Fruit fly (Drosophila melanogaster) whole organism, embryonic: ENCODE results near the gene CG9338.

ENCODE experiments used
- CG10267 ChIP-seq: fragments of 200-800 bp; sonication (Bioruptor generic); optimal IDR thresholded peaks from 2 replicates; lab custom pipeline; 2018; ENCODE audit warnings: missing biosample characterization, mild to moderate bottlenecking, missing genetic modification characterization, moderate library complexity
- CG10543 ChIP-seq: fragments of 200-800 bp; sonication (Bioruptor generic); optimal IDR thresholded peaks from 3 replicates; lab custom pipeline; 2017; ENCODE audit warnings: missing biosample characterization, mild to moderate bottlenecking, missing genetic modification characterization, moderate library complexity
- CG10959 ChIP-seq: fragments of 200-800 bp; sonication (Bioruptor generic); IDR thresholded peaks from 2 replicates; pipeline ENCODE4 v1.3.6; 2022; ENCODE audit warnings: missing biosample characterization, missing genetic modification characterization
- CG12219 ChIP-seq: fragments of 200-800 bp; sonication (Bioruptor generic); optimal IDR thresholded peaks from 3 replicates; lab custom pipeline; 2018; ENCODE audit warnings: missing biosample characterization, mild to moderate bottlenecking, missing genetic modification characterization
- CG12236 ChIP-seq: fragments of 200-800 bp; sonication (Bioruptor generic); optimal IDR thresholded peaks from 2 replicates; lab custom pipeline; 2016; ENCODE audit warnings: missing biosample characterization, missing genetic modification characterization
- CG12299 ChIP-seq: fragments of 200-800 bp; sonication (Bioruptor generic); optimal IDR thresholded peaks from 2 replicates; lab custom pipeline; 2018; ENCODE audit warnings: missing biosample characterization, mild to moderate bottlenecking, missing genetic modification characterization
- CG13775 ChIP-seq: fragments of 200-800 bp; sonication (Bioruptor generic); optimal IDR thresholded peaks from 3 replicates; lab custom pipeline; 2017; ENCODE audit warnings: missing biosample characterization, mild to moderate bottlenecking, missing genetic modification characterization
- CG14710 ChIP-seq: fragments of 200-800 bp; sonication (Bioruptor generic); optimal IDR thresholded peaks from 3 replicates; lab custom pipeline; 2019; ENCODE audit warnings: missing biosample characterization, mild to moderate bottlenecking, missing genetic modification characterization, moderate library complexity
- CG15269 ChIP-seq: fragments of 200-800 bp; sonication (Bioruptor generic); optimal IDR thresholded peaks from 2 replicates; lab custom pipeline; 2018; ENCODE audit warnings: missing biosample characterization, mild to moderate bottlenecking, missing genetic modification characterization, moderate library complexity
- CG1647 ChIP-seq: fragments of 200-800 bp; sonication (Bioruptor generic); optimal IDR thresholded peaks from 3 replicates; lab custom pipeline; 2016; ENCODE audit warnings: missing biosample characterization, missing genetic modification characterization
- CG18262 ChIP-seq: fragments of 200-800 bp; optimal IDR thresholded peaks from 3 replicates; lab custom pipeline; 2019; ENCODE audit warnings: missing biosample characterization, mild to moderate bottlenecking, missing genetic modification characterization, moderate library complexity
- CG2202 ChIP-seq: fragments of 200-800 bp; sonication (Bioruptor generic); optimal IDR thresholded peaks from 2 replicates; lab custom pipeline; 2018; ENCODE audit warnings: missing biosample characterization, mild to moderate bottlenecking, missing genetic modification characterization
- CG2712 ChIP-seq: fragments of 200-800 bp; optimal IDR thresholded peaks from 3 replicates; lab custom pipeline; 2019; ENCODE audit warnings: missing biosample characterization, mild to moderate bottlenecking, missing genetic modification characterization, moderate library complexity
- CG32767 ChIP-seq: fragments of 200-800 bp; sonication (Bioruptor generic); IDR thresholded peaks from 2 replicates; pipeline ENCODE4 v1.3.6; 2022; ENCODE audit warnings: missing biosample characterization, missing genetic modification characterization
- CG6765 ChIP-seq: fragments of 200-800 bp; sonication (Bioruptor generic); optimal IDR thresholded peaks from 3 replicates; lab custom pipeline; 2017; ENCODE audit warnings: missing biosample characterization, mild to moderate bottlenecking, missing genetic modification characterization
- CG7271 ChIP-seq: fragments of 200-800 bp; sonication (Bioruptor generic); optimal IDR thresholded peaks from 2 replicates; lab custom pipeline; 2018; ENCODE audit warnings: missing biosample characterization, mild to moderate bottlenecking, missing genetic modification characterization, moderate library complexity
- CG8089 ChIP-seq: fragments of 200-800 bp; sonication (Bioruptor generic); optimal IDR thresholded peaks from 3 replicates; lab custom pipeline; 2016; ENCODE audit warnings: missing biosample characterization, missing genetic modification characterization
- CG8924 ChIP-seq: fragments of 200-800 bp; optimal IDR thresholded peaks from 3 replicates; lab custom pipeline; 2019; ENCODE audit warnings: missing biosample characterization, mild to moderate bottlenecking, missing genetic modification characterization, moderate library complexity
- CG9876 ChIP-seq: fragments of 200-800 bp; sonication (Bioruptor generic); optimal IDR thresholded peaks from 2 replicates; lab custom pipeline; 2016; ENCODE audit warnings: missing biosample characterization, missing genetic modification characterization
- D ChIP-seq, 2 experiments: fragments of 200-800 bp in 1 of 2; fragments of >200 bp in 1 of 2; sonication (Bioruptor generic) in 1 of 2; optimal IDR thresholded peaks; 2 replicates in 1 of 2; 3 replicates in 1 of 2; lab custom pipeline; 2017; ENCODE audit warnings: mild to moderate bottlenecking in 1 of 2, missing biosample characterization in 1 of 2, missing genetic modification characterization in 1 of 2, missing genetic modification reagents in 1 of 2
- D19A ChIP-seq: fragments of 200-800 bp; optimal IDR thresholded peaks from 3 replicates; lab custom pipeline; 2019; ENCODE audit warnings: missing biosample characterization, mild to moderate bottlenecking, missing genetic modification characterization, moderate library complexity
- Dp ChIP-seq: fragments of 200-800 bp; sonication (Bioruptor generic); optimal IDR thresholded peaks from 2 replicates; lab custom pipeline; 2018; ENCODE audit warnings: missing biosample characterization, mild to moderate bottlenecking, missing genetic modification characterization, moderate library complexity
- Gsc ChIP-seq: fragments of 200-800 bp; sonication (Bioruptor generic); IDR thresholded peaks from 2 replicates; pipeline ENCODE4 v1.3.6; 2022; ENCODE audit warnings: missing biosample characterization, missing genetic modification characterization
- HLHmδ ChIP-seq: fragments of 200-800 bp; sonication (Bioruptor generic); optimal IDR thresholded peaks from 2 replicates; lab custom pipeline; 2018; ENCODE audit warnings: missing biosample characterization, mild to moderate bottlenecking, missing genetic modification characterization, moderate library complexity
- Jarid2 ChIP-seq: fragments of 200-800 bp; sonication (Bioruptor generic); optimal IDR thresholded peaks from 3 replicates; lab custom pipeline; 2017; ENCODE audit warnings: mild to moderate bottlenecking, missing biosample characterization, missing genetic modification reagents, missing genetic modification characterization
- Mes4 ChIP-seq: fragments of 200-800 bp; sonication (Bioruptor generic); optimal IDR thresholded peaks from 2 replicates; lab custom pipeline; 2016; ENCODE audit warnings: missing biosample characterization, missing genetic modification characterization
- Rfx ChIP-seq: fragments of 200-800 bp; sonication (Bioruptor generic); IDR thresholded peaks from 2 replicates; pipeline ENCODE4 v1.3.6; 2022; ENCODE audit warnings: missing biosample characterization, missing genetic modification characterization
- Sox102F ChIP-seq: fragments of 200-800 bp; sonication (Bioruptor generic); optimal IDR thresholded peaks from 2 replicates; lab custom pipeline; 2018; ENCODE audit warnings: missing biosample characterization, mild to moderate bottlenecking, missing genetic modification characterization, moderate library complexity
- aop ChIP-seq: fragments of 200-800 bp; sonication (Bioruptor generic); IDR thresholded peaks from 2 replicates; pipeline ENCODE4 v1.3.6; 2022; ENCODE audit warnings: missing biosample characterization, missing genetic modification characterization
- ase ChIP-seq: fragments of 200-800 bp; sonication (Bioruptor generic); IDR thresholded peaks from 3 replicates; pipeline ENCODE4 v1.3.6; 2022; ENCODE audit warnings: missing biosample characterization, missing genetic modification characterization
- cato ChIP-seq: fragments of 200-800 bp; sonication (Bioruptor generic); optimal IDR thresholded peaks from 2 replicates; lab custom pipeline; 2016; ENCODE audit warnings: missing biosample characterization, missing genetic modification characterization, borderline replicate concordance
- ci ChIP-seq: fragments of 200-800 bp; sonication (Bioruptor generic); IDR thresholded peaks from 3 replicates; pipeline ENCODE4 v1.3.6; 2022; ENCODE audit warnings: missing biosample characterization, missing genetic modification characterization
- corto ChIP-seq: fragments of 200-800 bp; sonication (Bioruptor generic); optimal IDR thresholded peaks from 2 replicates; lab custom pipeline; 2016; ENCODE audit warnings: missing biosample characterization, mild to moderate bottlenecking, missing genetic modification characterization, moderate library complexity
- crc ChIP-seq: fragments of 200-800 bp; sonication (Bioruptor generic); optimal IDR thresholded peaks from 2 replicates; lab custom pipeline; 2016; ENCODE audit warnings: missing biosample characterization, missing genetic modification characterization
- dimm ChIP-seq: fragments of 200-800 bp; sonication (Bioruptor generic); IDR thresholded peaks from 2 replicates; pipeline ENCODE4 v1.3.6; 2022; ENCODE audit warnings: missing biosample characterization, missing genetic modification characterization
- gro ChIP-seq: fragments of 200-800 bp; sonication (Bioruptor generic); optimal IDR thresholded peaks from 2 replicates; lab custom pipeline; 2016; ENCODE audit warnings: missing biosample characterization, missing genetic modification characterization
- gsb-n ChIP-seq: fragments of 200-800 bp; sonication (Bioruptor generic); optimal IDR thresholded peaks from 3 replicates; lab custom pipeline; 2018; ENCODE audit warnings: missing biosample characterization, mild to moderate bottlenecking, missing genetic modification characterization
- gt ChIP-seq: fragments of 200-800 bp; sonication (Bioruptor generic); IDR thresholded peaks from 2 replicates; pipeline ENCODE4 v1.3.6; 2022; ENCODE audit warnings: missing biosample characterization, missing genetic modification characterization
- insv ChIP-seq, 2 experiments: fragments of 200-800 bp; sonication (Bioruptor generic); optimal IDR thresholded peaks; 3 replicates each; lab custom pipeline; 2016 to 2018; ENCODE audit warnings: missing biosample characterization in 2 of 2, missing genetic modification characterization in 2 of 2
- kah ChIP-seq: fragments of 200-800 bp; sonication (Bioruptor generic); optimal IDR thresholded peaks from 2 replicates; lab custom pipeline; 2018; ENCODE audit warnings: missing biosample characterization, mild to moderate bottlenecking, missing genetic modification characterization
- mld ChIP-seq: fragments of 200-800 bp; sonication (Bioruptor generic); IDR thresholded peaks from 3 replicates; pipeline ENCODE4 v1.3.6; 2022; ENCODE audit warnings: missing biosample characterization, missing genetic modification characterization; ENCODE audit not compliant: partially characterized antibody
- nerfin-1 ChIP-seq: fragments of 200-800 bp; sonication (Bioruptor generic); optimal IDR thresholded peaks from 3 replicates; lab custom pipeline; 2019; ENCODE audit warnings: missing biosample characterization, mild to moderate bottlenecking, missing genetic modification characterization, moderate library complexity
- onecut ChIP-seq: fragments of 200-800 bp; sonication (Bioruptor generic); IDR thresholded peaks from 2 replicates; pipeline ENCODE4 v1.3.6; 2022; ENCODE audit warnings: missing biosample characterization, missing genetic modification characterization
- org-1 ChIP-seq: fragments of 200-800 bp; sonication (Bioruptor generic); optimal IDR thresholded peaks from 2 replicates; lab custom pipeline; 2017; ENCODE audit warnings: missing biosample characterization, missing genetic modification characterization
- pzg ChIP-seq: fragments of 200-800 bp; sonication (Bioruptor generic); optimal IDR thresholded peaks from 3 replicates; lab custom pipeline; 2018; ENCODE audit warnings: missing biosample characterization, mild to moderate bottlenecking, missing genetic modification characterization, moderate library complexity
- salm ChIP-seq: fragments of 200-800 bp; sonication (Bioruptor generic); optimal IDR thresholded peaks from 2 replicates; lab custom pipeline; 2018; ENCODE audit warnings: missing biosample characterization, mild to moderate bottlenecking, missing genetic modification characterization
- slp2 ChIP-seq: fragments of 200-800 bp; sonication (Bioruptor generic); optimal IDR thresholded peaks from 2 replicates; lab custom pipeline; 2016; ENCODE audit warnings: missing biosample characterization, missing genetic modification characterization
- tna ChIP-seq: fragments of 200-800 bp; sonication (Bioruptor generic); IDR thresholded peaks from 2 replicates; pipeline ENCODE4 v1.3.6; 2022; ENCODE audit warnings: missing biosample characterization, missing genetic modification characterization; ENCODE audit not compliant: partially characterized antibody
- wek ChIP-seq: fragments of 200-800 bp; sonication (Bioruptor generic); optimal IDR thresholded peaks from 3 replicates; lab custom pipeline; 2018; ENCODE audit warnings: missing biosample characterization, mild to moderate bottlenecking, missing genetic modification characterization, moderate library complexity

Gene CG9338

dm6 chr2L:20896681-20897341 lies 31.8 kb downstream of the CG9338 start (continued):
- TF ChIP-seq Jarid2 (GFP tag; lab: Kevin White, UChicago) (no peak), CG15269 (tag; lab: Kevin White, UChicago) (peak; percentile 32), CG10543 (GFP tag; lab: Kevin White, UChicago) (peak; percentile 40), CG9876 (GFP tag; lab: Kevin White, UChicago) (no peak), HLHmδ (peak; percentile 73), mld (GFP tag; lab: Robert Waterston, UW) (no peak), salm (tag; lab: Kevin White, UChicago) (peak; percentile 13), CG1647 (GFP tag; lab: Kevin White, UChicago) (no peak), crc (GFP tag; lab: Kevin White, UChicago) (no peak), CG6765 (GFP tag; lab: Kevin White, UChicago) (no peak), onecut (GFP tag; lab: Robert Waterston, UW) (peak; percentile 57), D19A (tag; lab: Kevin White, UChicago) (peak; percentile 57), CG14710 (peak; percentile 40), dimm (GFP tag; lab: Robert Waterston, UW) (no peak), ase (GFP tag; lab: Robert Waterston, UW) (no peak), CG32767 (peak; percentile 19; the same call in 1 of the 2 replicates), Rfx (GFP tag; lab: Robert Waterston, UW) (no peak), nerfin-1 (tag; lab: Kevin White, UChicago) (peak; percentile 59), CG12299 (tag; lab: Kevin White, UChicago) (peak; percentile 48), CG10267 (tag; lab: Kevin White, UChicago) (no peak), CG12219 (peak; percentile 31), insv (GFP tag; optimal IDR thresholded peaks at IDR 0.05; lab: Kevin White, UChicago) (peak in 1 of 2 experiments; percentile 41), CG2202 (tag; lab: Kevin White, UChicago) (peak; percentile 55), CG8089 (GFP tag; lab: Kevin White, UChicago) (peak; percentile 46), CG10959 (GFP tag; lab: Robert Waterston, UW) (no peak), CG13775 (GFP tag; lab: Kevin White, UChicago) (no peak), Dp (GFP tag; lab: Kevin White, UChicago) (no peak), gt (GFP tag; lab: Robert Waterston, UW) (no peak), gsb-n (peak; percentile 11), Sox102F (GFP tag; lab: Kevin White, UChicago) (peak; percentile 39), aop (no peak), corto (GFP tag; lab: Kevin White, UChicago) (no peak), Gsc (GFP tag; lab: Robert Waterston, UW) (no peak), ci (GFP tag; lab: Robert Waterston, UW) (peak; percentile 84), D (optimal IDR thresholded peaks at IDR 0.05; lab: Kevin White, UChicago) (no peak), D (GFP tag; optimal IDR thresholded peaks at IDR 0.05; lab: Kevin White, UChicago) (peak; percentile 54), tna (GFP tag; lab: Robert Waterston, UW) (no peak), org-1 (GFP tag; lab: Kevin White, UChicago) (no peak), gro (GFP tag; lab: Kevin White, UChicago) (peak; percentile 11), slp2 (no peak), CG18262 (peak; percentile 35), kah (GFP tag; lab: Kevin White, UChicago) (peak; percentile 62), CG2712 (tag; lab: Kevin White, UChicago) (no peak), CG8924 (tag; lab: Kevin White, UChicago) (peak; percentile 6), cato (no peak), Mes4 (peak; percentile 13), wek (peak; percentile 85), CG7271 (tag; lab: Kevin White, UChicago) (no peak), pzg (GFP tag; lab: Kevin White, UChicago) (no peak), CG12236 (peak; percentile 40)
